Worm (Caenorhabditis elegans): ENCODE measurements around the gene ubc-9.

ubc-9 gene

DNA sequence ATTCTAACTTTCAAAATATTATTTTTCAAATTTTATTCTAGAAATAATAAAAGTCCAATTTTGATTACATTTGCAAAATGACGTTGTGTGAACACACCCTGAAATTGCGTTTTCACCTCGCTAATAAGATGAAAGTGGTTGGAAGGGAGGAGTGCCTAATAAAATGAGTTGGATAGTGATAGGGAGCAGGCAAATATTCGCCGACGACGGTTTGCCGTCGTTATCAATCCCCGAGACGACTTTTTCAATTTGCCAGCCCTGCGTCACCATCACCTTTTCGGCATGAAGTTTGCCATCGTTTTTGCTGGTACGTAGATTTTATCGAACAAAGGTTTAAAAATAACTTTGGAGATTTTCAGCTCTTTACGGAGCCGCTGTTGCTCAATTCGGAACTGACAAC lies 45.2 kb upstream of the ubc-9 start, which contains the start of gene nspg-10:
nspg-10 (plus strand) TSS at position 179 of the 400 bp plus-strand sequence.
- no peak for TF ChIP-seq unc-62 (GFP tag; optimal IDR thresholded peaks at IDR 0.05)
- peak; percentile 42 for TF ChIP-seq pqm-1 (tag; optimal IDR thresholded peaks at IDR 0.05)
- TF ChIP-seq elt-2 (tag; optimal IDR thresholded peaks at IDR 0.05): peak; percentile 73

DNA sequence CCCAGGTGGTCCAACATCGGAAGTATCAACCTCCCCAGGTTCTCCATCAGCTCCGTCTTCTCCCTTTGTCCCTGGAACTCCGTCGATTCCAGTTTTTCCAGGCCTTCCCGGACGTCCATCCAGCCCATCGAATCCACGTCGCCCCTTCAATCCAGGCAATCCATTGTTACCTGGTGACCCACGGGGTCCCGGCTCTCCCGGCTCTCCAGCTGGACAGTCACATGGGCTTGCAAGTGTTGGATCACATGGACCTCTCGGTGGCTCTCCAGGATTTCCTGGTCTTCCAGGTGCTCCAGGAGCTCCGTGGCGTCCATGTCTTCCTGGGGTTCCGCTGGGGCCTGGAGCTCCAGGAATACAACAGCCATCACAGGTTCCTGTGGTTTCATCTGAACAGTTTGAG lies 42.2 kb upstream of the ubc-9 start:
- TF ChIP-seq snpc-4 (tag; optimal IDR thresholded peaks at IDR 0.05) (no peak), ceh-82 (tag; optimal IDR thresholded peaks at IDR 0.05) (no peak), jun-1 (tag; optimal IDR thresholded peaks at IDR 0.05) (no peak), mdl-1 (tag; optimal IDR thresholded peaks at IDR 0.05) (no peak), daf-12 (tag; optimal IDR thresholded peaks at IDR 0.05) (no peak), lsy-12 (tag; optimal IDR thresholded peaks at IDR 0.05) (no peak), elt-3 (tag; optimal IDR thresholded peaks at IDR 0.05) (no peak), pqm-1 (tag; optimal IDR thresholded peaks at IDR 0.05) (no peak), fkh-2 (tag; optimal IDR thresholded peaks at IDR 0.05) (no peak), zag-1 (tag; optimal IDR thresholded peaks at IDR 0.05) (no peak), fkh-10 (GFP tag; optimal IDR thresholded peaks at IDR 0.05) (no peak), ceh-16 (tag; optimal IDR thresholded peaks at IDR 0.05) (no peak), sea-2 (GFP tag; optimal IDR thresholded peaks at IDR 0.05) (no peak), egl-27 (tag; optimal IDR thresholded peaks at IDR 0.05) (no peak), nhr-25 (tag; optimal IDR thresholded peaks at IDR 0.05) (no peak), nhr-23 (tag; optimal IDR thresholded peaks at IDR 0.05) (no peak)

DNA sequence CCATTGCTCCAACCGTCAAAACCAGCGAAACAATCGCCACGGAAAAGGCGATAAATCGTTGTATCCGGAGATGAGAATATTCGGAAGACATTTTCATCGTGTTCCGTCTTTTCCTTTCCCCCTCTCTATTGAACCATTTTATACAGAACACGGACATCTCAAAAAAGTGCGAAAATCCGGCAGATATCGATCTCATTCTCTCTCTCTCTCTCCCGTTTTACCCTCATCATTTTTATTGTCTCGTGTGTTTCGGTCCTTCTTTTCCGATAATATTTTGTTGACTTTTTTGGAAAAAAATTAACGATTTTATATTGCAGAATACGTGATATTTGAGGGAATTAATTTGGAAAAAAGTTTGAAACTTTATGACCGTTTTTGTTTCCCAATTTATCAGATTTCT lies 41.3 kb upstream of the ubc-9 start, which contains the start of gene col-110:
col-110 (minus strand) TSS at position 101 of the 400 bp plus-strand sequence.
- TF ChIP-seq egl-5 (tag; optimal IDR thresholded peaks at IDR 0.05) (no peak), hmg-11 (tag; optimal IDR thresholded peaks at IDR 0.05) (no peak), nhr-237 (tag; optimal IDR thresholded peaks at IDR 0.05) (no peak), nhr-12 (tag; optimal IDR thresholded peaks at IDR 0.05) (no peak), nhr-67 (tag; optimal IDR thresholded peaks at IDR 0.05) (no peak), nhr-28 (tag; optimal IDR thresholded peaks at IDR 0.05) (no peak), lin-39 (tag; optimal IDR thresholded peaks at IDR 0.05) (no peak), nhr-77 (tag; optimal IDR thresholded peaks at IDR 0.05) (no peak), eor-1 (tag; optimal IDR thresholded peaks at IDR 0.05) (no peak), mdl-1 (tag; optimal IDR thresholded peaks at IDR 0.05) (no peak), jun-1 (tag; optimal IDR thresholded peaks at IDR 0.05) (no peak), lin-15B (tag; optimal IDR thresholded peaks at IDR 0.05) (no peak), pqm-1 (tag; optimal IDR thresholded peaks at IDR 0.05) (no peak), zag-1 (tag; optimal IDR thresholded peaks at IDR 0.05) (no peak)

DNA sequence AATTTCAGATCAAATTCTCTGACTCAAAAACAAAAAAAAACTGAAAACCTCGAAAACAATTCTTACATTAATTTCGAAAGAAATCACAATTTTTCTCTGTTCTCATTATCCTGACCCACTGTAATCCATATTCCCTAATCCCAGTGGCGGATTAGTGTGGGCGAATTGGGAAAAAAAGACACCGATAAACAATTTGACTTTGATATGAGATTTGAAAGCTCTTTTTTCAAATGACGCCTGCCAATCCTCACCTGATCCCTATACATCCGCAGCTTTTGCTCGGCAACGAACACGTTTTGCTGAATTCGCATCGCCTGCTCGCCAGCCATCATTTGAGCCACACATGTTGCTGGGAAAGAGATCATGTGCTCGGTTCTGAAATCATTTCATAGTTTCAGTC lies 39.1 kb upstream of the ubc-9 start:
- TF ChIP-seq elt-1 (tag; optimal IDR thresholded peaks at IDR 0.05) (no peak), sea-2 (GFP tag; optimal IDR thresholded peaks at IDR 0.05) (no peak), eor-1 (tag; optimal IDR thresholded peaks at IDR 0.05) (no peak), fos-1 (tag; optimal IDR thresholded peaks at IDR 0.05) (no peak), ztf-4 (tag; optimal IDR thresholded peaks at IDR 0.05) (no peak), nhr-12 (tag; optimal IDR thresholded peaks at IDR 0.05) (no peak), ceh-82 (tag; optimal IDR thresholded peaks at IDR 0.05) (no peak), ZK546.5 (tag; optimal IDR thresholded peaks at IDR 0.05) (no peak), fkh-10 (GFP tag; optimal IDR thresholded peaks at IDR 0.05) (no peak)

DNA sequence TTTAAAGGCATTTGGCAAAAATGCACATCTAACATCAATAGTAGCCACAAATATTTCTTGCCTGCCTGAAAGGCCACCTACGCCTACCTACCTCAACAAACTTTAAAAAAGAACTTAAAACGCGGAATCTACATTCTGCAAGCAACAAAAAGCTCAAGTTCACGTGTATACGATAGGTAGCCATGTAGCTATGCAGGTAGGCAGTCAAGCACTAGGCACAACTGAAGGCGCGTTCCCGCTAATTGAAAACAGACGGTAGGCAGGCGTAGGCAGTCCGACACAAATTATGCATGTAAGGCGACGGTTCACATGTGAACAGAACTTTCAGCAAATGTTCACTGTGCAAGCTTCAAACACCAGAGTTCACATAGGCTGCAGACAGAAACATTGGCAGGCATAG lies 38.2 kb upstream of the ubc-9 start:
- TF ChIP-seq R02D3.7 (tag; optimal IDR thresholded peaks at IDR 0.05) (no peak), fkh-2 (tag; optimal IDR thresholded peaks at IDR 0.05) (no peak), nhr-43 (tag; optimal IDR thresholded peaks at IDR 0.05; ENCODE audit: poor library complexity, severe bottlenecking) (no peak), elt-2 (tag; optimal IDR thresholded peaks at IDR 0.05) (no peak), egl-27 (tag; optimal IDR thresholded peaks at IDR 0.05) (no peak), nhr-12 (tag; optimal IDR thresholded peaks at IDR 0.05) (no peak), hmg-11 (tag; optimal IDR thresholded peaks at IDR 0.05) (no peak), nhr-28 (tag; optimal IDR thresholded peaks at IDR 0.05) (no peak), daf-12 (tag; optimal IDR thresholded peaks at IDR 0.05) (no peak)

Data from whole organism, L3 larva.